Fruit fly (Drosophila melanogaster) Kc167 (cell line): ENCODE results near the gene Sur.

ENCODE experiments used
- h ChIP-seq: fragments of >200 bp; optimal IDR thresholded peaks from 3 replicates; lab custom pipeline; 2018; ENCODE audit warnings: missing external identifiers
- psq ChIP-seq: fragments of >200 bp; optimal IDR thresholded peaks from 2 replicates; lab custom pipeline; 2017; ENCODE audit warnings: missing external identifiers
- ttk ChIP-seq: sonication (Bioruptor generic); optimal IDR thresholded peaks from 2 replicates; lab custom pipeline; 2017; ENCODE audit warnings: missing external identifiers

DNA sequence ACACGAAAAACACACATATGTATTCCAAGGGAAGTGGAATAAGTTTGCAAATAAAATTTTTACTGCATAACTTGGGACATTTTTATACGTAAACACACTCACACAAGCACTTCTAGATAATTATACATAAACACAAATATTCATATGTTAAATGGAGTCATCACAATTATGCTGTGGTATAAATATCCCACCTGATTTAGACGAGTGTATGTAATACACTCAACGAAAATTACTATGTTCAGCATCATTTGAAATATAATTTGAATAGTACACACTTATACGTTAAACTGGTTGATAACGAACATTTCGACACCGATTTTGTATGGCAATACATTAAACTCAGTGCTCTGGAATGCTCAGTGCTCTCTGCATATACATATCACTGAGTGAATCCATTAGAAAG lies 32.2 kb upstream of the Sur start:
- TF ChIP-seq ttk, result no peak
- no peak for TF ChIP-seq psq (lab: Kevin White, UChicago)
- no peak for TF ChIP-seq h (lab: Kevin White, UChicago)
